Worm (Caenorhabditis elegans) whole organism, late embryonic: ENCODE measurements around the gene mthf-1.

ENCODE experiments used
- K02D7.2 ChIP-seq: sonication (generic microtip); optimal IDR thresholded peaks from 2 replicates; lab custom pipeline; 2017; ENCODE audit warnings: mild to moderate bottlenecking, missing genetic modification characterization, missing compliant biosample characterization
- K09A11.1 ChIP-seq: sonication (generic microtip); optimal IDR thresholded peaks from 2 replicates; lab custom pipeline; 2017; ENCODE audit warnings: antibody characterized with exemption, mild to moderate bottlenecking, missing genetic modification characterization, missing compliant biosample characterization; ENCODE audit not compliant: insufficient read depth
- Y22D7AL.16 ChIP-seq: sonication (generic microtip); optimal IDR thresholded peaks from 2 replicates; lab custom pipeline; 2016; ENCODE audit warnings: missing genetic modification characterization, missing compliant biosample characterization
- ama-1 ChIP-seq: fragments of 150-350 bp; optimal IDR thresholded peaks from 2 replicates; lab custom pipeline; 2014
- ceh-18 ChIP-seq: sonication (generic microtip); optimal IDR thresholded peaks from 2 replicates; lab custom pipeline; 2016; ENCODE audit warnings: missing genetic modification characterization, missing compliant biosample characterization
- ceh-31 ChIP-seq: sonication (generic microtip); optimal IDR thresholded peaks from 2 replicates; lab custom pipeline; 2016; ENCODE audit warnings: missing genetic modification characterization, missing compliant biosample characterization
- ceh-34 ChIP-seq: sonication (generic microtip); optimal IDR thresholded peaks from 2 replicates; lab custom pipeline; 2016; ENCODE audit warnings: mild to moderate bottlenecking, missing genetic modification characterization, missing compliant biosample characterization
- ceh-45 ChIP-seq: fragments of 200-800 bp; sonication (Bioruptor generic); IDR thresholded peaks from 2 replicates; pipeline ENCODE4 v1.3.6; 2022; ENCODE audit warnings: missing genetic modification reagents, missing genetic modification characterization, missing compliant biosample characterization
- che-1 ChIP-seq: sonication (generic microtip); optimal IDR thresholded peaks from 2 replicates; lab custom pipeline; 2016; ENCODE audit warnings: mild to moderate bottlenecking, missing genetic modification characterization, missing compliant biosample characterization
- dve-1 ChIP-seq: sonication (generic microtip); optimal IDR thresholded peaks from 2 replicates; lab custom pipeline; 2017; ENCODE audit warnings: antibody characterized with exemption, mild to moderate bottlenecking, missing genetic modification characterization, missing compliant biosample characterization
- elt-2 ChIP-seq: sonication (generic microtip); optimal IDR thresholded peaks from 2 replicates; lab custom pipeline; 2016; ENCODE audit warnings: missing genetic modification reagents, missing genetic modification characterization, missing compliant biosample characterization
- eyg-1 ChIP-seq: sonication (generic microtip); optimal IDR thresholded peaks from 2 replicates; lab custom pipeline; 2016; ENCODE audit warnings: missing genotype, missing genetic modification characterization, missing compliant biosample characterization
- fkh-10 ChIP-seq: fragments of 150-350 bp; optimal IDR thresholded peaks from 2 replicates; lab custom pipeline; 2014; ENCODE audit warnings: missing biosample characterization, missing genetic modification reagents, missing genetic modification characterization
- hlh-15 ChIP-seq: sonication (generic microtip); optimal IDR thresholded peaks from 2 replicates; lab custom pipeline; 2016; ENCODE audit warnings: missing genetic modification characterization, missing compliant biosample characterization
- hlh-30 ChIP-seq: sonication (generic microtip); optimal IDR thresholded peaks from 2 replicates; lab custom pipeline; 2017; ENCODE audit warnings: antibody characterized with exemption, missing genetic modification characterization, missing compliant biosample characterization; ENCODE audit not compliant: insufficient read depth
- madf-2 ChIP-seq: sonication (generic microtip); optimal IDR thresholded peaks from 2 replicates; lab custom pipeline; 2017; ENCODE audit warnings: missing genetic modification characterization, missing compliant biosample characterization
- mec-3 ChIP-seq: sonication (generic microtip); optimal IDR thresholded peaks from 2 replicates; lab custom pipeline; 2016; ENCODE audit warnings: borderline replicate concordance, missing genetic modification characterization, missing compliant biosample characterization
- nhr-11 ChIP-seq: fragments of 150-350 bp; optimal IDR thresholded peaks from 2 replicates; lab custom pipeline; 2014; ENCODE audit warnings: missing biosample characterization, missing genetic modification characterization
- pag-3 ChIP-seq: sonication (generic microtip); optimal IDR thresholded peaks from 2 replicates; lab custom pipeline; 2016; ENCODE audit warnings: missing compliant biosample characterization, missing genetic modification characterization, borderline replicate concordance
- pax-1 ChIP-seq: fragments of 150-350 bp; optimal IDR thresholded peaks from 2 replicates; lab custom pipeline; 2014; ENCODE audit warnings: missing biosample characterization, missing genetic modification characterization
- pha-2 ChIP-seq: sonication (generic microtip); optimal IDR thresholded peaks from 2 replicates; lab custom pipeline; 2017; ENCODE audit warnings: mild to moderate bottlenecking, missing genetic modification characterization, missing compliant biosample characterization
- pha-4 ChIP-seq: fragments of 150-350 bp; optimal IDR thresholded peaks from 2 replicates; lab custom pipeline; 2018; ENCODE audit warnings: missing biosample characterization, missing genetic modification reagents, missing genetic modification characterization
- pros-1 ChIP-seq: fragments of 150-350 bp; optimal IDR thresholded peaks from 2 replicates; lab custom pipeline; 2014; ENCODE audit warnings: missing biosample characterization, missing genetic modification reagents, missing genetic modification characterization
- rnt-1 ChIP-seq: sonication (generic microtip); optimal IDR thresholded peaks from 2 replicates; lab custom pipeline; 2016; ENCODE audit warnings: missing genetic modification characterization, missing compliant biosample characterization
- sox-2 ChIP-seq: fragments of 200-800 bp; sonication (Bioruptor generic); IDR thresholded peaks from 2 replicates; pipeline ENCODE4 v1.3.6; 2022; ENCODE audit warnings: missing genetic modification reagents, missing genetic modification characterization, missing compliant biosample characterization
- unc-42 ChIP-seq: sonication (generic microtip); optimal IDR thresholded peaks from 2 replicates; lab custom pipeline; 2016; ENCODE audit warnings: missing genotype, missing genetic modification characterization, missing compliant biosample characterization
- unc-55 ChIP-seq: sonication (generic microtip); optimal IDR thresholded peaks from 2 replicates; lab custom pipeline; 2017; ENCODE audit warnings: missing biosample characterization, missing genetic modification reagents, missing genetic modification characterization
- ztf-16 ChIP-seq: sonication (generic microtip); optimal IDR thresholded peaks from 2 replicates; lab custom pipeline; 2017; ENCODE audit warnings: missing genetic modification characterization, missing compliant biosample characterization

mthf-1 gene

ce11 chrII:7777320-7777978 is at the start of gene mthf-1:
Gene mthf-1 (minus strand): TSS chrII:7777823.
- TF ChIP-seq Y22D7AL.16 (tag; lab: Kevin White, UChicago) (no peak), hlh-30 (tag; lab: Kevin White, UChicago) (peak; percentile 6), pax-1 (tag; lab: Kevin White, UChicago) (no peak), elt-2 (tag; lab: Kevin White, UChicago) (peak; percentile 81)

DNA sequence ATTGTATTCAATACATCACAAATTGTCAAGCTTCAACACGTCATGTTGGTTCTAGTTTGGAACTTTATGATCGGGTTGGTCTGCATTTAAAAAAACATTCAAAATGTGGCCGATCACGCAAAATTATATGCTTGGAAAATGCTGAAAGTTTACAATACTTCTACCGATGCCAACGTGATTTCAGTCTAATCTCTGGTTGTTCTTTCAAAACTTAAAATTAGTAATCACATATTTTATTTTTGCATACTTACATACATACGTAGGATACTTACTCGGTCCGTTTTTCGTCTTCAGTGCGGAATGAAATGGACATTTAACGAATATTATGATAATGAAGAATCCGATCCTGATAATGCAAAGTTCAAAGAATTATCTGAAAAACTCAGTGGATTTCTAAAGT is 47.5 kb upstream of the mthf-1 start, which contains the start of gene srw-62:
Gene srw-62, plus strand, starts transcription at position 301 of the 400 bp plus-strand sequence.
- TF ChIP-seq ztf-16 (no peak), unc-55 (no peak), sox-2 (GFP tag; lab: Robert Waterston, UW) (no peak), mec-3 (no peak), ceh-45 (GFP tag; lab: Robert Waterston, UW) (no peak), fkh-10 (GFP tag; lab: Kevin White, UChicago) (no peak), ceh-34 (no peak), K09A11.1 (tag; lab: Kevin White, UChicago) (no peak), pax-1 (tag; lab: Kevin White, UChicago) (no peak), rnt-1 (tag; lab: Kevin White, UChicago) (no peak), hlh-15 (tag; lab: Kevin White, UChicago) (no peak), eyg-1 (tag; lab: Kevin White, UChicago) (no peak), dve-1 (tag; lab: Kevin White, UChicago) (no peak), K02D7.2 (tag; lab: Kevin White, UChicago) (no peak), ama-1 (lab: Kevin White, UChicago) (no peak), pros-1 (no peak), madf-2 (tag; lab: Kevin White, UChicago) (no peak), pha-2 (tag; lab: Kevin White, UChicago) (no peak)

DNA sequence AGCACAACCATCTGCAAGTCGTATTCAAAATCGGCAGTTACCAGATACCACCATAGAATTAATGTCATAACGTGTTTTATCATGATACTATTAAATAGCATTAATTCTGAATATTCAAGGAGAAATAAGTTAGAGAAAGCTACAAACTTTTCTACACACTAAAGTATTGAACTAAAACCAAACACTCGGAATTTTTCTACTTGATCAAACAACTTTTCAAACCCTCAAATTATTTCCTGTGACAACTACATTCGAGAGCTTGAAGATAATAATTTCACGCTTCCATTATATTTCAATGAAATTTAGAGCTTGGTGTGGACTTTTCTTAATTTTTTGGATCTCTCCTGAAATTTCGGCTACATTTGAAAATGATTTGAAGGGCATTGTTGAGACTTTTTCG is 44.8 kb upstream of the mthf-1 start, which contains the start of gene irld-47:
Gene irld-47, minus strand, starts transcription at position 101 of the 400 bp plus-strand sequence.
- TF ChIP-seq nhr-11, result no peak
- TF ChIP-seq fkh-10 (GFP tag; lab: Kevin White, UChicago), result no peak

DNA sequence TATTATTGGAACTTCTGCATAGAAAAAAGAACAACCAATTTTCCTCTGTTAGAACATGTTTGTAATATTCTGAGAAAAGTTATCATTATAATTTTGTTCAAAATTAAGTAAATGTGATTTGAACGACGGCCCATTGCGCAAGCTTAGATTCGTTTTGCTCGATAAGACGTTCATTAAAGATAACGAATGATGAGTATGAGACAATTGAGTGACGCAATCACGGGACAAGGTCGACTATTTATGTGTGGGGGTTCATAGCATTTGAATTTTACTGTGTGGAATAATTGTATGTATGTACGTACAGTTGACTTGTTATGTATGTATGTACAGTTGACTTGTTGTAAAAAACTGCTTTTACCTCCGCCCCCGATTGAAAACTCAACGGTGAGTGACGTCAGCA is 41.7 kb upstream of the mthf-1 start:
- TF ChIP-seq elt-2 (tag; lab: Kevin White, UChicago) (peak; percentile 91), pros-1 (no peak)
- TF ChIP-seq, all 69 proteins: peak for 1

ce11 chrII:7817580-7817979 is 40.0 kb upstream of the mthf-1 start:
- TF ChIP-seq ceh-31, result no peak
- no peak for TF ChIP-seq pha-4 (tag; lab: Kevin White, UChicago)
- peak; percentile 19 for TF ChIP-seq elt-2 (tag; lab: Kevin White, UChicago)
- peak; percentile 68 for TF ChIP-seq unc-42 (tag; lab: Kevin White, UChicago)
- no peak for TF ChIP-seq madf-2 (tag; lab: Kevin White, UChicago)

DNA sequence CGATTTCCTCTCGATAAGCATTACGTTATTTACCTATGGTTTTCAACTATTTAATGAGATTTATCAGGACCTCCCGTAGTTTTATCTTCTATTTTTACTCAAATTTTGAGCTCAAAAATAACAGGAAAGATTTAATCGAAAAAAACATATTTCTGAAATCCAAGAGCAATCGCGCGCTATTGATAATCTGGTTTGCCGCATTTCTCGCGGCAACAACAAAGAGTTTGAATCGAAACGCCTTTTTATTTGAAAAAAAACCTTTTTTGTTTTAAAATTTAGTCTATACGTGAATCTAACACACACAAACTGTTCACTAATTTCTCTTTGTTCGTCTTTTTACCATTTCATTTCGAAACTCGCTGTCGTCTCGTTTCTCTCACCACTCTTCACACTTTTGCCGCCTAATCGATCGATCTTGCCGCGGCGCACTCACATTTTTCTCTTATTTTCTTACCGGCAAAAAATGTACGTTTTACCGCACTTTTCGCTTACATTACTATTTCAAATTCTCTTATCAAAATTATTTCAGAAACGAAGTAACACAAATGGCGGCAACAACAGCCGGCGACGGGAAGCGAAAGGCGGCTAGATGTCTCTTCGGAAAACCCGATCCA is 38.6 kb upstream of the mthf-1 start, which contains the start of gene cki-2:
Gene cki-2, plus strand, starts transcription at position 337 of the 614 bp plus-strand sequence.
- TF ChIP-seq unc-42 (tag; lab: Kevin White, UChicago) (peak; percentile 38), che-1 (tag; lab: Kevin White, UChicago) (no peak)

DNA sequence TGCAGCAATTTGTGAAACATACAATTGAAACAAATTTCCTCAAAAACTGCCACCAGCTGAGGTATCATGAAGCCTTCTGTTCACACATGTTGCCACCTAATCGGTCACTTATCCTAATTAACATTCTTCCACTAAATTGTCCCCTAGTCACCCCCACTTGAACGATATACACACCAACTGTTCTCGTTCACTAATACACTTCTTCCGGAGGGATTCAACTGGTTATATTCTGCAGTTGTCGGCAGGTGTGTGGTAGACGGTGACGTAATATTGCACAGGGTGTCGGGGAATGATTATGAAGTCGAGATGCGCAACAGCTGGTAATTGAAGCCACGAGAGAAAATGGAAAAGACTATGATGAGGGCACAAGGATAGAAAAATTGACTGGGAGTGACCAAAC is 37.8 kb upstream of the mthf-1 start:
- TF ChIP-seq ceh-18 (tag; lab: Kevin White, UChicago), result no peak
- no peak for TF ChIP-seq ztf-16
- no peak for TF ChIP-seq pag-3
- peak; percentile 23 for TF ChIP-seq ceh-31
- peak; percentile 15 for TF ChIP-seq unc-55
- no peak for TF ChIP-seq pax-1 (tag; lab: Kevin White, UChicago)
- TF ChIP-seq, all 69 proteins: peak for 2
